Worm (Caenorhabditis elegans) whole organism, late embryonic: ENCODE data around the gene dod-17.

Source experiments
- C08G9.2 ChIP-seq: sonication (generic microtip); optimal IDR thresholded peaks from 2 replicates; lab custom pipeline; 2016; ENCODE audit warnings: mild to moderate bottlenecking, missing genetic modification characterization, moderate library complexity, missing compliant biosample characterization
- C38D4.7 ChIP-seq: fragments of 200-800 bp; sonication (Bioruptor generic); optimal IDR thresholded peaks from 2 replicates; lab custom pipeline; 2018; ENCODE audit warnings: mild to moderate bottlenecking, missing genetic modification characterization, moderate library complexity, missing compliant biosample characterization
- T23F11.4 ChIP-seq: fragments of 200-800 bp; sonication (Bioruptor generic); optimal IDR thresholded peaks from 2 replicates; lab custom pipeline; 2018; ENCODE audit warnings: mild to moderate bottlenecking, missing genetic modification characterization, missing compliant biosample characterization
- Y22D7AL.16 ChIP-seq: sonication (generic microtip); optimal IDR thresholded peaks from 2 replicates; lab custom pipeline; 2016; ENCODE audit warnings: missing genetic modification characterization, missing compliant biosample characterization
- ceh-14 ChIP-seq: sonication (generic microtip); optimal IDR thresholded peaks from 2 replicates; lab custom pipeline; 2016; ENCODE audit warnings: missing genotype, missing genetic modification characterization, missing compliant biosample characterization
- ceh-18 ChIP-seq: sonication (generic microtip); optimal IDR thresholded peaks from 2 replicates; lab custom pipeline; 2016; ENCODE audit warnings: missing genetic modification characterization, missing compliant biosample characterization
- ceh-2 ChIP-seq: sonication (generic microtip); optimal IDR thresholded peaks from 2 replicates; lab custom pipeline; 2016; ENCODE audit warnings: missing genotype, missing genetic modification characterization, missing compliant biosample characterization
- ceh-24 ChIP-seq: sonication (generic microtip); optimal IDR thresholded peaks from 2 replicates; lab custom pipeline; 2016; ENCODE audit warnings: mild to moderate bottlenecking, missing genetic modification characterization, missing compliant biosample characterization
- ceh-30 ChIP-seq: fragments of 150-350 bp; optimal IDR thresholded peaks from 2 replicates; lab custom pipeline; 2014; ENCODE audit warnings: missing biosample characterization, missing genetic modification characterization
- ceh-31 ChIP-seq: sonication (generic microtip); optimal IDR thresholded peaks from 2 replicates; lab custom pipeline; 2016; ENCODE audit warnings: missing genetic modification characterization, missing compliant biosample characterization
- ceh-34 ChIP-seq: sonication (generic microtip); optimal IDR thresholded peaks from 2 replicates; lab custom pipeline; 2016; ENCODE audit warnings: mild to moderate bottlenecking, missing genetic modification characterization, missing compliant biosample characterization
- ceh-48 ChIP-seq: sonication (generic microtip); optimal IDR thresholded peaks from 2 replicates; lab custom pipeline; 2016; ENCODE audit warnings: missing genetic modification characterization, inconsistent platforms, missing compliant biosample characterization
- ceh-6 ChIP-seq: fragments of 200-800 bp; sonication (Bioruptor generic); optimal IDR thresholded peaks from 2 replicates; lab custom pipeline; 2018; ENCODE audit warnings: mild to moderate bottlenecking, missing genetic modification characterization, missing compliant biosample characterization
- ceh-9 ChIP-seq: sonication (generic microtip); optimal IDR thresholded peaks from 2 replicates; lab custom pipeline; 2016; ENCODE audit warnings: mild to moderate bottlenecking, missing genetic modification characterization, inconsistent platforms, missing compliant biosample characterization
- che-1 ChIP-seq: sonication (generic microtip); optimal IDR thresholded peaks from 2 replicates; lab custom pipeline; 2016; ENCODE audit warnings: mild to moderate bottlenecking, missing genetic modification characterization, missing compliant biosample characterization
- dve-1 ChIP-seq: sonication (generic microtip); optimal IDR thresholded peaks from 2 replicates; lab custom pipeline; 2017; ENCODE audit warnings: antibody characterized with exemption, mild to moderate bottlenecking, missing genetic modification characterization, missing compliant biosample characterization
- elt-4 ChIP-seq: sonication (generic microtip); optimal IDR thresholded peaks from 2 replicates; lab custom pipeline; 2016; ENCODE audit warnings: missing genetic modification characterization, missing compliant biosample characterization
- eyg-1 ChIP-seq: sonication (generic microtip); optimal IDR thresholded peaks from 2 replicates; lab custom pipeline; 2016; ENCODE audit warnings: missing genotype, missing genetic modification characterization, missing compliant biosample characterization
- fax-1 ChIP-seq: sonication (generic microtip); optimal IDR thresholded peaks from 2 replicates; lab custom pipeline; 2016; ENCODE audit warnings: missing genotype, missing genetic modification characterization, missing compliant biosample characterization
- fkh-10 ChIP-seq: fragments of 150-350 bp; optimal IDR thresholded peaks from 2 replicates; lab custom pipeline; 2014; ENCODE audit warnings: missing biosample characterization, missing genetic modification reagents, missing genetic modification characterization
- fkh-6 ChIP-seq: sonication (generic microtip); optimal IDR thresholded peaks from 2 replicates; lab custom pipeline; 2016; ENCODE audit warnings: missing genetic modification characterization, missing compliant biosample characterization
- gmeb-2 ChIP-seq: sonication (generic microtip); optimal IDR thresholded peaks from 2 replicates; lab custom pipeline; 2016; ENCODE audit warnings: missing genetic modification characterization, inconsistent platforms, missing compliant biosample characterization
- hlh-15 ChIP-seq: sonication (generic microtip); optimal IDR thresholded peaks from 2 replicates; lab custom pipeline; 2016; ENCODE audit warnings: missing genetic modification characterization, missing compliant biosample characterization
- hlh-30 ChIP-seq: sonication (generic microtip); optimal IDR thresholded peaks from 2 replicates; lab custom pipeline; 2017; ENCODE audit warnings: antibody characterized with exemption, missing genetic modification characterization, missing compliant biosample characterization; ENCODE audit not compliant: insufficient read depth
- hlh-6 ChIP-seq: sonication (generic microtip); optimal IDR thresholded peaks from 2 replicates; lab custom pipeline; 2016; ENCODE audit warnings: missing genotype, missing genetic modification characterization, missing compliant biosample characterization
- hlh-8 ChIP-seq: sonication (generic microtip); optimal IDR thresholded peaks from 2 replicates; lab custom pipeline; 2016; ENCODE audit warnings: missing genotype, missing genetic modification characterization, missing compliant biosample characterization
- lim-6 ChIP-seq: sonication (generic microtip); optimal IDR thresholded peaks from 2 replicates; lab custom pipeline; 2016; ENCODE audit warnings: missing genetic modification characterization, missing compliant biosample characterization
- madf-2 ChIP-seq: sonication (generic microtip); optimal IDR thresholded peaks from 2 replicates; lab custom pipeline; 2017; ENCODE audit warnings: missing genetic modification characterization, missing compliant biosample characterization
- nhr-11 ChIP-seq: fragments of 150-350 bp; optimal IDR thresholded peaks from 2 replicates; lab custom pipeline; 2014; ENCODE audit warnings: missing biosample characterization, missing genetic modification characterization
- npax-4 ChIP-seq: sonication (generic microtip); optimal IDR thresholded peaks from 2 replicates; lab custom pipeline; 2016; ENCODE audit warnings: missing genetic modification characterization, missing compliant biosample characterization
- pat-9 ChIP-seq: fragments of 200-800 bp; sonication (Bioruptor generic); optimal IDR thresholded peaks from 2 replicates; lab custom pipeline; 2018; ENCODE audit warnings: mild to moderate bottlenecking, missing genetic modification characterization, moderate library complexity, missing compliant biosample characterization
- pax-1 ChIP-seq: fragments of 150-350 bp; optimal IDR thresholded peaks from 2 replicates; lab custom pipeline; 2014; ENCODE audit warnings: missing biosample characterization, missing genetic modification characterization
- pha-4 ChIP-seq: fragments of 150-350 bp; optimal IDR thresholded peaks from 2 replicates; lab custom pipeline; 2018; ENCODE audit warnings: missing biosample characterization, missing genetic modification reagents, missing genetic modification characterization
- pqm-1 ChIP-seq: sonication (generic microtip); optimal IDR thresholded peaks from 2 replicates; lab custom pipeline; 2016; ENCODE audit warnings: missing genetic modification characterization, missing compliant biosample characterization
- pros-1 ChIP-seq: fragments of 150-350 bp; optimal IDR thresholded peaks from 2 replicates; lab custom pipeline; 2014; ENCODE audit warnings: missing biosample characterization, missing genetic modification reagents, missing genetic modification characterization
- ref-2 ChIP-seq: sonication (generic microtip); optimal IDR thresholded peaks from 2 replicates; lab custom pipeline; 2016; ENCODE audit warnings: missing genetic modification characterization, missing compliant biosample characterization
- sox-2 ChIP-seq: fragments of 200-800 bp; sonication (Bioruptor generic); IDR thresholded peaks from 2 replicates; pipeline ENCODE4 v1.3.6; 2022; ENCODE audit warnings: missing genetic modification reagents, missing genetic modification characterization, missing compliant biosample characterization
- tbx-2 ChIP-seq: sonication (generic microtip); optimal IDR thresholded peaks from 2 replicates; lab custom pipeline; 2016; ENCODE audit warnings: missing genetic modification characterization, missing compliant biosample characterization
- unc-3 ChIP-seq, 2 experiments: fragments of 200-800 bp in 1 of 2; sonication (Bioruptor generic) in 1 of 2; sonication (generic microtip) in 1 of 2; conservative IDR thresholded peaks in 1 of 2; optimal IDR thresholded peaks in 1 of 2; 2 replicates each; pipeline versions ENCODE4 v1.3.6 to Lab custom; 2016 to 2022; ENCODE audit warnings: missing compliant biosample characterization in 2 of 2, missing genetic modification characterization in 2 of 2, missing genetic modification reagents in 1 of 2
- unc-55 ChIP-seq: sonication (generic microtip); optimal IDR thresholded peaks from 2 replicates; lab custom pipeline; 2017; ENCODE audit warnings: missing biosample characterization, missing genetic modification reagents, missing genetic modification characterization
- ztf-16 ChIP-seq: sonication (generic microtip); optimal IDR thresholded peaks from 2 replicates; lab custom pipeline; 2017; ENCODE audit warnings: missing genetic modification characterization, missing compliant biosample characterization

dod-17 gene

ce11 chrIV:12990638-12991037 lies 14.5 kb downstream of the dod-17 start:
- TF ChIP-seq ref-2 (tag; lab: Kevin White, UChicago) (no peak), pha-4 (tag; lab: Kevin White, UChicago) (no peak), hlh-6 (tag; lab: Kevin White, UChicago) (no peak), che-1 (tag; lab: Kevin White, UChicago) (no peak), T23F11.4 (GFP tag; lab: Kevin White, UChicago) (no peak), pat-9 (tag; lab: Kevin White, UChicago) (no peak), pros-1 (tag; lab: Kevin White, UChicago) (no peak), ceh-2 (no peak), ceh-14 (tag; lab: Kevin White, UChicago) (no peak), dve-1 (tag; lab: Kevin White, UChicago) (no peak), eyg-1 (tag; lab: Kevin White, UChicago) (no peak), ceh-31 (tag; lab: Kevin White, UChicago) (no peak), sox-2 (GFP tag; lab: Robert Waterston, UW) (no peak), pax-1 (tag; lab: Kevin White, UChicago) (no peak), fkh-6 (no peak), npax-4 (tag; lab: Kevin White, UChicago) (no peak), C08G9.2 (tag; lab: Kevin White, UChicago) (no peak), unc-3 (GFP tag; conservative IDR thresholded peaks at IDR 0.05; lab: Robert Waterston, UW) (no peak), unc-3 (tag; optimal IDR thresholded peaks at IDR 0.05; lab: Kevin White, UChicago) (no peak)
- TF ChIP-seq, all 69 proteins: peak for 0

ce11 chrIV:12991629-12992028 lies 15.5 kb downstream of the dod-17 start, which contains the start of gene K10D11.5:
Gene K10D11.5 (minus strand): TSS chrIV:12991843.
- TF ChIP-seq fkh-6 (no peak), nhr-11 (tag; lab: Kevin White, UChicago) (no peak), ceh-48 (tag; lab: Kevin White, UChicago) (no peak), Y22D7AL.16 (no peak), lim-6 (tag; lab: Kevin White, UChicago) (no peak), pax-1 (tag; lab: Kevin White, UChicago) (no peak), madf-2 (tag; lab: Kevin White, UChicago) (no peak)

- no peak for TF ChIP-seq ceh-18
- TF ChIP-seq hlh-6 (tag; lab: Kevin White, UChicago), result no peak
- no peak for TF ChIP-seq ztf-16 (tag; lab: Kevin White, UChicago)
- TF ChIP-seq ceh-30 (tag; lab: Kevin White, UChicago), result no peak
- TF ChIP-seq pax-1 (tag; lab: Kevin White, UChicago), result no peak
- no peak for TF ChIP-seq C38D4.7
- TF ChIP-seq ceh-9, result no peak
- no peak for TF ChIP-seq hlh-15 (tag; lab: Kevin White, UChicago)
These were observed 18.3 kb downstream of the dod-17 start, which contains the start of gene K10D11.4 for ce11 chrIV:12994376-12994775. Gene K10D11.4 (minus strand): TSS chrIV:12994476.

ce11 chrIV:12995886-12996285 lies 19.8 kb downstream of the dod-17 start, which contains the start of gene K10D11.7:
Gene K10D11.7 (minus strand): TSS chrIV:12995986.
- TF ChIP-seq madf-2 (tag; lab: Kevin White, UChicago) (no peak), hlh-15 (tag; lab: Kevin White, UChicago) (no peak), hlh-6 (tag; lab: Kevin White, UChicago) (no peak), gmeb-2 (tag; lab: Kevin White, UChicago) (no peak), ceh-24 (no peak)

DNA sequence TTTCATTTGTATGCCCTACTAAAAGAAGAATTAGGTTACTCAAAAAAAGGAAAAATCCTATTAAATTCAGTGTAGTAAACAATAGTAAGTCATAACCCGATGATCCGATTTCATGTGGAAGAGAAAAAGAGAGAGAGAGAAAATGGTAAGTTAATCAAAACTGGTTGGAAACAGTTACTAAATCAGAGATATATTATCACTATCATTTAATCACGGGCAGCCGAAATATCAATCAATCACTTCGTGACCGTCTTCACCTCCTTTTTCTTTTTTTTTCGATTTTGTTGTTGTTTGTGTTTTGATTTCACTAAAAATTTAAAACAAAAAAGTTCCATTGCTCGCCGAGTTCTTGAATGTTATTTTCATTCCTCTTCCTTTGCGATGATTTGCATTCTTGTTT lies 21.5 kb downstream of the dod-17 start:
- TF ChIP-seq unc-55 (GFP tag; lab: Kevin White, UChicago) (no peak), hlh-8 (tag; lab: Kevin White, UChicago) (no peak), ceh-34 (tag; lab: Kevin White, UChicago) (no peak), T23F11.4 (GFP tag; lab: Kevin White, UChicago) (no peak), dve-1 (tag; lab: Kevin White, UChicago) (no peak), ref-2 (tag; lab: Kevin White, UChicago) (no peak), che-1 (tag; lab: Kevin White, UChicago) (no peak), tbx-2 (no peak), fkh-6 (no peak), ceh-6 (no peak), C08G9.2 (tag; lab: Kevin White, UChicago) (no peak), pqm-1 (no peak), elt-4 (no peak), fkh-10 (GFP tag; lab: Kevin White, UChicago) (no peak), hlh-30 (tag; lab: Kevin White, UChicago) (no peak), Y22D7AL.16 (no peak), fax-1 (tag; lab: Kevin White, UChicago) (no peak)
